Worm (Caenorhabditis elegans) whole organism, L1 larva: ENCODE results near the gene Y45F10C.6.

ENCODE experiments used
- fkh-4 ChIP-seq: sonication (generic microtip); optimal IDR thresholded peaks from 2 replicates; lab custom pipeline; 2016; ENCODE audit warnings: missing compliant biosample characterization, missing genetic modification characterization, borderline replicate concordance
- hlh-4 ChIP-seq: sonication (generic microtip); optimal IDR thresholded peaks from 2 replicates; lab custom pipeline; 2016; ENCODE audit warnings: mild to moderate bottlenecking, missing genetic modification characterization, missing compliant biosample characterization
- lin-13 ChIP-seq: fragments of 150-350 bp; optimal IDR thresholded peaks from 2 replicates; lab custom pipeline; 2014; ENCODE audit warnings: missing biosample characterization, missing genetic modification reagents, missing genetic modification characterization
- lin-39 ChIP-seq: fragments of 150-350 bp; optimal IDR thresholded peaks from 2 replicates; lab custom pipeline; 2014; ENCODE audit warnings: missing biosample characterization, missing genetic modification reagents, missing genetic modification characterization
- lsy-2 ChIP-seq, 2 experiments: fragments of 150-350 bp; optimal IDR thresholded peaks; 2 replicates each; lab custom pipeline; 2014; ENCODE audit warnings: missing biosample characterization in 2 of 2, missing genetic modification characterization in 2 of 2
- mdl-1 ChIP-seq, 2 experiments: fragments of 150-350 bp; optimal IDR thresholded peaks; 2 replicates each; lab custom pipeline; 2014 to 2017; ENCODE audit warnings: missing biosample characterization in 2 of 2, missing genetic modification characterization in 2 of 2, inconsistent platforms in 1 of 2
- mep-1 ChIP-seq: fragments of 150-350 bp; optimal IDR thresholded peaks from 2 replicates; lab custom pipeline; 2014; ENCODE audit warnings: missing biosample characterization, missing genetic modification characterization
- pqm-1 ChIP-seq: sonication (generic microtip); optimal IDR thresholded peaks from 3 replicates; lab custom pipeline; 2017; ENCODE audit warnings: missing biosample characterization, missing genetic modification characterization
- snu-23 ChIP-seq: sonication (generic microtip); optimal IDR thresholded peaks from 2 replicates; lab custom pipeline; 2016; ENCODE audit warnings: missing genetic modification characterization, missing compliant biosample characterization
- unc-130 ChIP-seq: fragments of 150-350 bp; optimal IDR thresholded peaks from 2 replicates; lab custom pipeline; 2017; ENCODE audit warnings: missing biosample characterization, missing genetic modification characterization, inconsistent platforms
- ztf-11 ChIP-seq, 2 experiments: sonication (generic microtip); optimal IDR thresholded peaks; 2 replicates each; lab custom pipeline; 2016 to 2017; ENCODE audit warnings: missing genetic modification characterization in 2 of 2, missing biosample characterization in 1 of 2, missing compliant biosample characterization in 1 of 2

DNA sequence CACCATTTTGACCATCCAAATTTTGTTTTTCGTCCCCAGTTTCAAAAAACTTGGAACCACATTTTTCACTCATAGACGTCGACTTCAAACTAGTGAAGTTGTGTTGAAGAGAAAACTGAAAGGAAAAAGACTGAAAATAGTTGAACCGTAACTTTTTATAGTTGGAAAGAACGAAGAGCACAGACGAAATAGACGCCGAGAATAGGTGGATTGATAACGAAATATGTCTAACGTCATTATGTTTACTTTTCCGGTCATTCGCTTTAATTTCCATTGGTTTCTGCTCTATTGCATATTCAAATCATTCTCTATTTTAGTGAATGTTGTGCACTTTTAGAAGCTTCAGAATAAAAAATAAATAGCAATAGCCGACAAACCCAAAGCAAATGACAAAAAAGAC lies 42.4 kb upstream of the Y45F10C.6 start, which contains the start of gene C08F11.13:
- TF ChIP-seq mdl-1 (tag; optimal IDR thresholded peaks at IDR 0.05; lab: Kevin White, UChicago) (no peak), lin-13 (GFP tag; lab: Kevin White, UChicago) (no peak), lin-39 (no peak), unc-130 (tag; lab: Kevin White, UChicago) (no peak), ztf-11 (tag; optimal IDR thresholded peaks at IDR 0.05; lab: Kevin White, UChicago) (no peak), lsy-2 (tag; optimal IDR thresholded peaks at IDR 0.05; lab: Kevin White, UChicago) (no peak), hlh-4 (tag; lab: Kevin White, UChicago) (no peak), snu-23 (GFP tag; lab: Kevin White, UChicago) (no peak), fkh-4 (tag; lab: Kevin White, UChicago) (no peak), mep-1 (tag; lab: Kevin White, UChicago) (no peak), pqm-1 (tag; lab: Kevin White, UChicago) (no peak)
